Worm (Caenorhabditis elegans) whole organism, mixed stage, embryonic: ENCODE results near the gene C06E4.6.

Source experiments
- elt-1 ChIP-seq: sonication (generic microtip); optimal IDR thresholded peaks from 2 replicates; lab custom pipeline; 2017; ENCODE audit warnings: missing genetic modification characterization, mild to moderate bottlenecking, missing compliant biosample characterization, antibody characterized with exemption, moderate library complexity, borderline replicate concordance; ENCODE audit not compliant: insufficient read depth
- mab-5 ChIP-seq: fragments of 150-350 bp; optimal IDR thresholded peaks from 2 replicates; lab custom pipeline; 2014; ENCODE audit warnings: missing biosample characterization, missing genetic modification characterization
- nhr-2 ChIP-seq: fragments of 150-350 bp; optimal IDR thresholded peaks from 2 replicates; lab custom pipeline; 2014; ENCODE audit warnings: missing biosample characterization, missing genetic modification characterization
- snpc-4 ChIP-seq: fragments of 150-350 bp; optimal IDR thresholded peaks from 2 replicates; lab custom pipeline; 2014; ENCODE audit warnings: missing biosample characterization, missing genetic modification characterization

DNA sequence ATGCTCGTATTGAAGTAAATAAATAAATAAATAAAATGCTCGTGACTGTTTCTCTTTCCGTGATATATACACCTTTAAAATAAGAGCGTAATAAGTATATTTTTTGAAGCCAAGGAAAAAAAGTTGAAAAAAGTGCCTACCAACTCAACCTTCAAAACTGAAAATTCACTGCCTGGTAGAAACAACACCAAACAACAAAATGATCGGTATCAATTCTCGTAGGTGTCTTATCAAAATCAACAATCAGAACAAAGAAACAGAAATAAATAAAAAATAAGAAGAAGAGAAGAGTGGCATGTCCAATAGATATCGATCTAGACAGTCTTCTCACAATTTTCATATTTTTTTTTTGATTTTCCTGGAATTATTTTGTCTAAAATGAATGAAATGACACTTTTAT lies 14.2 kb downstream of the C06E4.6 start, which contains the start of gene afmd-1:
- TF ChIP-seq snpc-4 (tag; lab: Kevin White, UChicago) (no peak), nhr-2 (no peak), elt-1 (tag; lab: Kevin White, UChicago) (no peak), mab-5 (tag; lab: Kevin White, UChicago) (no peak)
